Fruit fly (Drosophila melanogaster) S2 (cell line): ENCODE results near the gene CG8838.

Experiments used
- CG8478 ChIP-seq: fragments of >200 bp; optimal IDR thresholded peaks from 2 replicates; lab custom pipeline; 2018
- CTCF ChIP-seq, 2 experiments: fragments of >200 bp; optimal IDR thresholded peaks; 2 replicates each; lab custom pipeline; 2018

Gene CG8838

dm6 chr2L:3356790-3357696 is at the start of gene CG8838:
Gene CG8838, plus strand, starts transcription at chr2L:3357646.
- TF ChIP-seq CTCF (optimal IDR thresholded peaks at IDR 0.05; lab: Kevin White, UChicago) (no peak), CG8478 (no peak)

DNA sequence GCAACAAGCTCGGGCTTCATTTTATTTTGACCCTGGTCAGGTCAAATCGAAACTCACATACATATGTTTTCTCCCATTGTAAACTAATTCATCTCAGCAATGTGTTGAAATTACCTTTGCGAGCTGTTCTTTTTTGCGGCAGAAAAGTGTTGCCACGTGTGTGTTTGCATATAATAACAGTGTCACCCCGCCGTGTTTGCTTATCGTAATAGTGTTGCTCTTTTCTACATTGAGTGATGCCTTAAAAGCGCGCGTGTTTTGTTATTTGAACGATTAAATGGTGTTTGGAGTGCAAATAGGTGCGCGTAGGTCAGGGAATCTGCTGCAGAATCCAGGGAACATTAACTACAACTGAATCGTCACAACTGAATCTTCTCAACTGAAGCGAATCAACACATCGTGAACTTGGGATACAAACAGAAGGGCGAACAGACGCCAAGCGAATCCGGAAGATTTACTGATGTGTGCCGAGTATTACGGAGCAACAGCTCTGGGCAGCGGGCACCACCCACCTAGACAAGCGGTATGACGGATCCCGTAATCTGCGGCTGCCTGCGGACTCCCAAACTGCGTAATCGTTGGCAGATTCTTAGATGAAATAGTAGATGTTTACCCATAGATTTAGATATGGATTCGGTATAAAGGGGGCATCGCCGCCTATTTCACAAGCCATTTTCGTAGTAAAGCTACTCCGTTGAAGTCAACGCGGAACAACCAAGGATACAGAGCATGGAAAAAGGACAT is 48.7 kb upstream of the CG8838 start, which contains the start of gene CG15406:
Gene CG15406, plus strand, starts transcription at position 694 of the 744 bp plus-strand sequence.
- no peak for TF ChIP-seq CTCF (optimal IDR thresholded peaks at IDR 0.05; lab: Kevin White, UChicago)
- TF ChIP-seq CG8478 = no peak

dm6 chr2L:3319731-3320295 is 37.6 kb upstream of the CG8838 start, which contains the start of the genes Fign and CG8837:
Gene Fign, minus strand, starts transcription at chr2L:3319872.
Gene CG8837, plus strand, starts transcription at chr2L:3320245.
- no peak for TF ChIP-seq CG8478
- peak in 1 of 2 experiments; percentile 14 for TF ChIP-seq CTCF (optimal IDR thresholded peaks at IDR 0.05; lab: Kevin White, UChicago)

- no peak for TF ChIP-seq CG8478
- TF ChIP-seq CTCF (optimal IDR thresholded peaks at IDR 0.05; lab: Kevin White, UChicago) = no peak
These were observed 33.8 kb upstream of the CG8838 start, which contains the start of gene CG33281 for dm6 chr2L:3323319-3324287. Gene CG33281, plus strand, starts transcription at chr2L:3324237.

dm6 chr2L:3327603-3328002 is 29.8 kb upstream of the CG8838 start, which contains the start of gene CG33282:
Gene CG33282, plus strand, starts transcription at chr2L:3327903.
- no peak for TF ChIP-seq CG8478
- no peak for TF ChIP-seq CTCF (optimal IDR thresholded peaks at IDR 0.05; lab: Kevin White, UChicago)

DNA sequence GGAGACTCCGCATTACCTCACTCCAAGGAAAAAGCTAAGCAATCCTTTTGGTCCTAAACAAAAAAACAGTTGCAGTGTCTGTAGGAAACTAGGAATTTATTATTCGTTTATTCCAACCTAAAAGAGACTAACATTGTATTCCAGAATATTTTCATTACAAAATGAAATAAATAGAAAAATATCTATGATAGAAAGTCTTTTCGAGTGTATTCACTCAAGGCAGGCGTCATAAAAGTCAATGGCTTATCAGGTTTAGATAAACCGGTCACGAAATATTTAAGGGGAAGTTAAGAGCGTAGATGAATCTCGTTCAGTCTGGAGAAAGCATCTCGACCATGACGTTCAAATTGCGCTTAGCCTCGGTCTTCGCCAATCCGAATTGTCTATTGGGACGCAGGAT is 26.8 kb upstream of the CG8838 start, which contains the start of gene CG3285:
Gene CG3285, plus strand, starts transcription at position 301 of the 400 bp plus-strand sequence.
- no peak for TF ChIP-seq CG8478
- no peak for TF ChIP-seq CTCF (optimal IDR thresholded peaks at IDR 0.05; lab: Kevin White, UChicago)

DNA sequence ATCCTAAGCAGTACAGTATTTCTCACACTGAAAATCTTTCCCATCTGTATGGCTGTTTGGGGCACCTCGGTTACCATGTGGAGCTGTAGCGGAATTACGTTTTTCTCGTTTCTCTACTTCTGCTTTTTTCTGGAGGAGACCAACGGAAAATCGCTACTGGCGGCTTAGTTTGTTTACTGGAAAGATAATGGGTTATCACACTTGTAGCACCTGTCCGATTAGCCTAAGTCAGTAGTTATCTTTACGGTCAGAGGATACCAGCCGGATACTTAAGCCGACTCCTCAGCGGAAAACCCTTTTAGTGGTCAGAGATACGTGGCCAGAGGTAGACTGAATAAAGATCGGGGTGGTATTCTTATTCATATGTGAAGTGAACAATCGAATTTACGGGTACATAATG is 24.9 kb upstream of the CG8838 start, which contains the start of gene CG15408:
Gene CG15408, plus strand, starts transcription at position 301 of the 400 bp plus-strand sequence.
- TF ChIP-seq CTCF (optimal IDR thresholded peaks at IDR 0.05; lab: Kevin White, UChicago) = no peak
- no peak for TF ChIP-seq CG8478

DNA sequence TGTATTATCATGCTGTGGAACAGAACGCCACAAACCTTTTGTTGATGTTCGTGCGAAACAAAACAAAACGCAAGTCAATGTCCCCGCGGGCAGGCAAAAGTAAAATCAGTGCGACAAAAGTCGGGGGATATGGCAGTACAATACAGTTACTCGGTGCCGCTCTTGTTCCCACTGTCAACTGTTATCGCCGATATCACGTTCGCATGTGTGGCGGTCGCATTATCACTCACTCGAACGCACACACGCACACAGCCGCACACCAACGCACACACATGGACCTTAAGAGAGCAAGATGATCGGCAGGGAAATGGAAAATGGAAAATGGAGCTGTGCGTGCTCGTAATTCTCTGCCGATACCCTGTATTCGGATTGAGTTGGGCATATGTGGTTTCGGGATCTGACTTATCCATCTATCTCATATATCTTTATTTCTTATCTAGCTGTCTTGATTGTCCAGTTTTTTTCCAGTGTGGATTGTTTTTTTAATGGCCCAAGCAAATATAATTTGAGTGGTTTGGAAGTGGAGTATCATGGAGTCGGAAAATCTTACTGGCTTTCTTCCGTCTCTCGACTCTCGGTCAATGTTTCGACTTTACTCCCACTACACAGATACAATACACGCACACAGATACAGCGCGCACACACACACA is 18.8 kb upstream of the CG8838 start:
- TF ChIP-seq CTCF (optimal IDR thresholded peaks at IDR 0.05; lab: Kevin White, UChicago) = no peak
- TF ChIP-seq CG8478 = no peak

dm6 chr2L:3339420-3339819 is 18.0 kb upstream of the CG8838 start:
- TF ChIP-seq CTCF (optimal IDR thresholded peaks at IDR 0.05; lab: Kevin White, UChicago) = no peak
- TF ChIP-seq CG8478 = no peak

- TF ChIP-seq CG8478 = no peak
- no peak for TF ChIP-seq CTCF (optimal IDR thresholded peaks at IDR 0.05; lab: Kevin White, UChicago)
These were observed 16.1 kb upstream of the CG8838 start for dm6 chr2L:3341231-3341935.

DNA sequence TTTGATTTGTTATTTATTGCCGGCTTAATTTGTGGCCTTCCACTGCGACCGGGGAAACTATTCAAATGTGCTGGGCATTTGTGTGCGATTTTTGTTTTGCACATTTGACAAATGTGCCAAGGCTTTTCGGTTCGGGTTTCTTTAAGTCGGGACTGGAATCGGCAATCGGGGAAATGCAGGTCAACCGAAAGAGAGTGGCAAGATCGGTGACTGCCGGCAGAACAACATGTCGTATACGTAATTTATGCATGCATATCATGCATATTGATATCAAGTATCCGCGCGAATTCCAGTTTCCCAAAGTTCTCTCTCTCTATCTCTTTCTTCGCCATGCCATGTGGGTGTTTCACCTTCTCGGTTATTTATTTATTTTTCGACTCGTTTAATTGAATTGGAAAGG is 15.1 kb upstream of the CG8838 start:
- TF ChIP-seq CG8478 = no peak
- TF ChIP-seq CTCF (optimal IDR thresholded peaks at IDR 0.05; lab: Kevin White, UChicago) = no peak

DNA sequence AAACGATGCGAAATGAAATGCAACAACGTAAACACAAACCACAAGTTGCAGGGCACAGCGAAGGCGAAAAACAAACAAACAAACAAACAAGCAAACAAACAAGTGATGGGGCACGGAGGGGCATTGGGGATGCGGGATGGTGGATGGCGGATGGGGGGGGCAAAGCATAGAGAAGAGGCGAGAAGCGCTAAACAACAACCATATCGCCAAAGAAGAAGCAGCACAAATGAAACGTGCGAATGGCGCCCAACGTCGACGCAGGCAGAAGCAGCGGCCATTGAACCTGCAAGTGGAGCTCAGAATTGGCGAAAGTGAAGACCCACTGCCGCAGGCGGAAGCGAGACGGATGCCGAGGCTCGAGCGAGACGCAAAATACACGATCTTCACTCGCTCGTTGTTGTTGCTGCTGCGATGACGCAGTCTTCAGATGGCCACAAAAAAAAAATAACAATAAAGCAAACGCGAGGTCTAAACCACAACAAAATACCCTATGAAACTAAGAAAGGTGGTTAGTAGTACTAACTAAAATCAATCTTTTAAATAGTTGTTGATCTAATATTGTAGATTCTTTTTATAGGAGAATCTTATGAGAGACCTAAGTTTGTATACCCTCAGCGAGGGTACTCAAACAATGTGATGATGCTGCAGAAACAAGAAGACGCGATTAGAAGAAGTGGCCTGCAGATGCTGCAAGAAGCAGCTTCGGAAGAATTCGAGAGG is 11.5 kb upstream of the CG8838 start:
- no peak for TF ChIP-seq CG8478
- TF ChIP-seq CTCF (optimal IDR thresholded peaks at IDR 0.05; lab: Kevin White, UChicago) = no peak
